Fruit fly (Drosophila melanogaster): Measurements from ENCODE around the gene Pcp.

Pcp gene

dm6 chr2L:7049009-7049647, 27.6 kb downstream of the Pcp start (continued):
- peak; percentile 2 for TF ChIP-seq spab (GFP tag; optimal IDR thresholded peaks at IDR 0.05)
- TF ChIP-seq CG6808 (GFP tag; optimal IDR thresholded peaks at IDR 0.05): peak; percentile 55

- TF ChIP-seq spab (GFP tag; optimal IDR thresholded peaks at IDR 0.05) (no peak), CG6276 (GFP tag; optimal IDR thresholded peaks at IDR 0.05) (peak; percentile 33), fd59A (GFP tag; optimal IDR thresholded peaks at IDR 0.05) (no peak), dac (GFP tag; optimal IDR thresholded peaks at IDR 0.05) (no peak), eg (GFP tag; IDR thresholded peaks at IDR 0.05) (peak; percentile 60; the same call in 2 of the 3 replicates), svp (GFP tag) (peak; percentile 35), CG15336 (GFP tag; IDR thresholded peaks at IDR 0.05) (peak; percentile 19; the same call in 1 of the 2 replicates), Hr39 (GFP tag; optimal IDR thresholded peaks at IDR 0.05) (no peak)
Observed at dm6 chr2L:7049680-7050289, 28.3 kb downstream of the Pcp start.

- no peak for TF ChIP-seq OdsH (GFP tag; optimal IDR thresholded peaks at IDR 0.05)
- TF ChIP-seq svp (GFP tag): peak; percentile 20
- no peak for TF ChIP-seq cyc (GFP tag; optimal IDR thresholded peaks at IDR 0.05)
- peak; percentile 30 for TF ChIP-seq Eip78C (GFP tag)
- TF ChIP-seq Sox14 (GFP tag; optimal IDR thresholded peaks at IDR 0.05): peak; percentile 21
- peak in 1 of 2 experiments; percentile 34 for TF ChIP-seq ss (GFP tag; optimal IDR thresholded peaks at IDR 0.05)
- no peak for TF ChIP-seq CG11762 (GFP tag; optimal IDR thresholded peaks at IDR 0.05; ENCODE audit: insufficient read depth)
- peak; percentile 19 for TF ChIP-seq net (GFP tag; optimal IDR thresholded peaks at IDR 0.05)
- peak; percentile 42; the same call in 2 of the 3 replicates for TF ChIP-seq CG6163 (GFP tag; IDR thresholded peaks at IDR 0.05)
- TF ChIP-seq CG9139 (GFP tag; optimal IDR thresholded peaks at IDR 0.05): no peak
- no peak for TF ChIP-seq fd85E (GFP tag; optimal IDR thresholded peaks at IDR 0.05)
Observed at dm6 chr2L:7050492-7051182, 29.2 kb downstream of the Pcp start.

- TF ChIP-seq Eip78C (GFP tag) (peak; percentile 45), CG8632 (GFP tag; optimal IDR thresholded peaks at IDR 0.05) (no peak)
Observed at dm6 chr2L:7051740-7052139, 30.3 kb downstream of the Pcp start.

- peak; percentile 7 for TF ChIP-seq CG31627 (GFP tag; optimal IDR thresholded peaks at IDR 0.05)
- no peak for TF ChIP-seq CG16779 (tag; optimal IDR thresholded peaks at IDR 0.05)
- TF ChIP-seq CG11902 (GFP tag; optimal IDR thresholded peaks at IDR 0.05): no peak
- peak; percentile 24 for TF ChIP-seq Eip75B (GFP tag; optimal IDR thresholded peaks at IDR 0.05)
- TF ChIP-seq CG3032 (tag; optimal IDR thresholded peaks at IDR 0.05): peak; percentile 30
- TF ChIP-seq CG6792 (GFP tag; optimal IDR thresholded peaks at IDR 0.05): no peak
- TF ChIP-seq acj6 (GFP tag; optimal IDR thresholded peaks at IDR 0.05): no peak
- TF ChIP-seq CG10631 (GFP tag; optimal IDR thresholded peaks at IDR 0.05): no peak
- TF ChIP-seq Eip93F (GFP tag; optimal IDR thresholded peaks at IDR 0.05): peak; percentile 63
- TF ChIP-seq CG6854 (GFP tag; optimal IDR thresholded peaks at IDR 0.05): no peak
- no peak; the same call in 2 of the 3 replicates for TF ChIP-seq CG6163 (GFP tag; IDR thresholded peaks at IDR 0.05)
- no peak for TF ChIP-seq CG3919 (GFP tag; optimal IDR thresholded peaks at IDR 0.05)
- peak; percentile 46 for TF ChIP-seq Sox14 (GFP tag; optimal IDR thresholded peaks at IDR 0.05)
- peak; percentile 48 for TF ChIP-seq esn (GFP tag; optimal IDR thresholded peaks at IDR 0.05)
- no peak for TF ChIP-seq Ets96B (tag; optimal IDR thresholded peaks at IDR 0.05)
- peak; percentile 99 for TF ChIP-seq vri (GFP tag; optimal IDR thresholded peaks at IDR 0.05)
- no peak for TF ChIP-seq CG11762 (GFP tag; optimal IDR thresholded peaks at IDR 0.05; ENCODE audit: insufficient read depth)
- no peak for TF ChIP-seq OdsH (GFP tag; optimal IDR thresholded peaks at IDR 0.05)
- no peak for TF ChIP-seq Smox (GFP tag; optimal IDR thresholded peaks at IDR 0.05)
- peak; percentile 28 for TF ChIP-seq lz (GFP tag; optimal IDR thresholded peaks at IDR 0.05)
- no peak for TF ChIP-seq CG6276 (GFP tag; optimal IDR thresholded peaks at IDR 0.05)
- TF ChIP-seq CG34406 (GFP tag; optimal IDR thresholded peaks at IDR 0.05): no peak
- TF ChIP-seq net (GFP tag; optimal IDR thresholded peaks at IDR 0.05): no peak
- no peak for TF ChIP-seq svp (GFP tag)
- no peak for TF ChIP-seq CG8632 (GFP tag; optimal IDR thresholded peaks at IDR 0.05)
- TF ChIP-seq Sox102F (GFP tag; optimal IDR thresholded peaks at IDR 0.05): no peak
- TF ChIP-seq achi (GFP tag; optimal IDR thresholded peaks at IDR 0.05): no peak
- no peak for TF ChIP-seq eg (GFP tag; IDR thresholded peaks at IDR 0.05)
Observed at dm6 chr2L:7056189-7056926, 34.9 kb downstream of the Pcp start, which contains the start of gene Mnn1. Gene Mnn1 (plus strand): TSS chr2L:7056301.
